Worm (Caenorhabditis elegans) whole organism, early embryonic: ENCODE results near the gene F11A5.16.

Experiments used
- B0310.2 ChIP-seq: sonication (generic microtip); optimal IDR thresholded peaks from 2 replicates; lab custom pipeline; 2016; ENCODE audit warnings: mild to moderate bottlenecking, missing genetic modification characterization, missing compliant biosample characterization
- F13C5.2 ChIP-seq: sonication (generic microtip); optimal IDR thresholded peaks from 2 replicates; lab custom pipeline; 2017; ENCODE audit warnings: mild to moderate bottlenecking, missing genetic modification characterization, inconsistent platforms, missing compliant biosample characterization
- aly-1 ChIP-seq: sonication (generic microtip); optimal IDR thresholded peaks from 2 replicates; lab custom pipeline; 2016; ENCODE audit warnings: missing genetic modification characterization, missing compliant biosample characterization
- ama-1 ChIP-seq: fragments of 150-350 bp; optimal IDR thresholded peaks from 2 replicates; lab custom pipeline; 2014
- ceh-13 ChIP-seq: fragments of 200-800 bp; sonication (Bioruptor generic); optimal IDR thresholded peaks from 2 replicates; lab custom pipeline; 2018; ENCODE audit warnings: mild to moderate bottlenecking, missing genetic modification characterization, missing compliant biosample characterization
- ceh-36 ChIP-seq: sonication (generic microtip); optimal IDR thresholded peaks from 2 replicates; lab custom pipeline; 2016; ENCODE audit warnings: missing genetic modification characterization, inconsistent platforms, missing compliant biosample characterization
- ets-7 ChIP-seq: sonication (generic microtip); optimal IDR thresholded peaks from 2 replicates; lab custom pipeline; 2016; ENCODE audit warnings: missing genotype, missing genetic modification characterization, missing compliant biosample characterization
- flt-1 ChIP-seq: fragments of 200-800 bp; sonication (Bioruptor generic); IDR thresholded peaks from 2 replicates; pipeline ENCODE4 v1.3.6; 2022; ENCODE audit warnings: missing genetic modification characterization, missing compliant biosample characterization
- hmbx-1 ChIP-seq: sonication (generic microtip); optimal IDR thresholded peaks from 2 replicates; lab custom pipeline; 2016; ENCODE audit warnings: mild to moderate bottlenecking, missing genetic modification characterization, missing compliant biosample characterization
- hmg-4 ChIP-seq: fragments of 200-800 bp; sonication (Bioruptor generic); optimal IDR thresholded peaks from 2 replicates; lab custom pipeline; 2018; ENCODE audit warnings: mild to moderate bottlenecking, missing genetic modification characterization, missing compliant biosample characterization
- hnd-1 ChIP-seq: sonication (generic microtip); optimal IDR thresholded peaks from 2 replicates; lab custom pipeline; 2016; ENCODE audit warnings: missing genetic modification characterization, missing compliant biosample characterization
- pes-1 ChIP-seq: fragments of 200-800 bp; sonication (Bioruptor generic); IDR thresholded peaks from 2 replicates; pipeline ENCODE4 v1.3.6; 2022; ENCODE audit warnings: missing genetic modification reagents, missing genetic modification characterization, missing compliant biosample characterization
- scrt-1 ChIP-seq: fragments of 200-800 bp; sonication (Bioruptor generic); IDR thresholded peaks from 2 replicates; pipeline ENCODE4 v1.3.6; 2022; ENCODE audit warnings: missing genetic modification characterization, missing compliant biosample characterization
- sea-1 ChIP-seq: fragments of 200-800 bp; sonication (Bioruptor generic); conservative IDR thresholded peaks from 2 replicates; pipeline ENCODE4 v1.3.6; 2022; ENCODE audit warnings: missing genetic modification characterization, missing compliant biosample characterization
- tbx-11 ChIP-seq: fragments of 200-800 bp; sonication (Bioruptor generic); IDR thresholded peaks from 2 replicates; pipeline ENCODE4 v1.3.6; 2022; ENCODE audit warnings: missing genetic modification characterization, missing compliant biosample characterization
- tbx-37 ChIP-seq: fragments of 200-800 bp; sonication (Bioruptor generic); conservative IDR thresholded peaks from 2 replicates; pipeline ENCODE4 v1.3.6; 2022; ENCODE audit warnings: missing genetic modification reagents, missing genetic modification characterization, missing compliant biosample characterization
- tra-4 ChIP-seq: sonication (generic microtip); optimal IDR thresholded peaks from 2 replicates; lab custom pipeline; 2017; ENCODE audit warnings: missing genetic modification characterization, missing compliant biosample characterization

Gene F11A5.16

DNA sequence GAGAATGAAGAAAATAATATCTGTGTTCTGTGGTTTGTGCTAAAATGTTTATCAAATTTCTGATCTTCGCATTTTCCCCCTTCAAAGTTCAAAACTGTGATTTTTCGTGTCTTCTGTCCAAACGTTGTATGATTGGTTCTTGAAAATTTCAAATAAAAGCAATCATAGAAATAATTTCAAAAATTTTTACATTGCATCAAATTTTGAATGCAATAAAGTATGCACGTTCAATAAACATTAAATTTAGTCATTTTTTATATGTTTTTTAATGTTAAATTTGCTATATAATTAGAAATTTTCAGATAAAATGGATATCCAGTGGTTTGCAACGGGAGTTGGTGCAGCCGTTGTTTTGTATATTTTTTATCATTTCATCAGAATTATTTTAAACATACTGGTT lies 13.3 kb downstream of the F11A5.16 start, which contains the start of gene stdh-2:
stdh-2 (plus strand) TSS at position 301 of the 400 bp plus-strand sequence.
- TF ChIP-seq hnd-1 (tag; lab: Kevin White, UChicago) (no peak), ama-1 (lab: Kevin White, UChicago) (no peak)

DNA sequence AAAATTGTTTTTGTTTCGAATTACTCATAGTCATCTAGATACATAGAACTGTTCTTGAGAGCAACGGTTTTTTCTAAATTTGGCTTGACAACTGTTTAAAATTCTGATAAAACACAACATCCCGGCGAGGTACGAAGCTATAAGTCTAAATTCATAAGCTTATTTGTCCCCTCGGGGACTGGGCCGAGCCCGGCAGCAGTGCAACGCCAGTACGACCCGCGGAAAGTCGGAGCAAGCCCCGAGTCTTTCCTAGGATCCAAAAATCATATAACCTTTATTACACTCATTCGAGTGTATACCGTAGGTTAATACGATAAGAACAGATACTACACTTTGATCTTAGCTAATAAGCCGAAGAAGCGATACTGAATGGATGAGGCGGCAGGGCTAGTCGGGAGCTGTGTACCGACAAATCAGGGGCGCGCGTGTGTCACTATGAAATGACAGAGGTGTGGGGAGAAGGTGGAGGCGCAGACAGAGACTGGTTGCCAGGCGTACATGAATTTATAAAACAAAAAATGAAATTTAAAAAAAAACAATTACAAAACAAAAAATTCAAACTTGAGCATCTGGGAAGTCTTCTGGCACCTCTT lies 14.9 kb downstream of the F11A5.16 start:
- TF ChIP-seq aly-1 (tag; lab: Kevin White, UChicago) (no peak), sea-1 (GFP tag; lab: Robert Waterston, UW) (no peak), hmbx-1 (tag; lab: Kevin White, UChicago) (no peak), F13C5.2 (tag; lab: Kevin White, UChicago) (no peak), ama-1 (lab: Kevin White, UChicago) (no peak), ceh-36 (tag; lab: Kevin White, UChicago) (no peak), hnd-1 (tag; lab: Kevin White, UChicago) (no peak), tbx-11 (GFP tag; lab: Robert Waterston, UW) (no peak)

- TF ChIP-seq ama-1 (lab: Kevin White, UChicago) (no peak), tbx-11 (GFP tag; lab: Robert Waterston, UW) (no peak), F13C5.2 (tag; lab: Kevin White, UChicago) (no peak), hmg-4 (GFP tag; lab: Kevin White, UChicago) (no peak), hmbx-1 (tag; lab: Kevin White, UChicago) (no peak), B0310.2 (tag; lab: Kevin White, UChicago) (no peak), scrt-1 (no peak), ceh-13 (GFP tag; lab: Kevin White, UChicago) (no peak), flt-1 (GFP tag; lab: Robert Waterston, UW) (no peak), aly-1 (tag; lab: Kevin White, UChicago) (no peak), tra-4 (no peak), ets-7 (no peak), hnd-1 (tag; lab: Kevin White, UChicago) (no peak), tbx-37 (GFP tag; lab: Robert Waterston, UW) (no peak)
Measured at ce11 chrV:16226581-16226980, 15.8 kb downstream of the F11A5.16 start, which contains the start of gene F11A5.13. TSS of gene F11A5.13 (minus strand) at chrV:16226681.

DNA sequence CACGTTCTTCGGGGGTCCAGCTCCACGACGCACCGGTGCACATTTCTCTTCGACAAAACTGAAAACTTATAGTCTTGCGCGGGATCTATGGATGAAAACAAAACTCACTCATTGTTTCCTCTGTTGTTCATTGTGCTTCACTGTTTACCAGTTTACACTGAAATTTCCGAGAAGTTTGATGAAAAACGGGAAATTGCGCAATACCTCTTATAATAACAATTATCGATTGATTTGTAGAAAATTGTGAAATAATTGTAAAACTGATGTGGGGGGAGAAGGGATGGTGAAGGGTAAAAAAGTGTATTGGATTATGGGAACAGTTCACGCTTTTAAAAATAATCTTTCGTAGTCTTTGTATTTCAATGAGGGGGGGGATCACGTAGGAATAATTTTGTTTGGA lies 18.7 kb downstream of the F11A5.16 start:
- TF ChIP-seq ama-1 (lab: Kevin White, UChicago) (no peak), scrt-1 (no peak), hnd-1 (tag; lab: Kevin White, UChicago) (no peak), aly-1 (tag; lab: Kevin White, UChicago) (no peak), tbx-11 (GFP tag; lab: Robert Waterston, UW) (no peak), ceh-36 (tag; lab: Kevin White, UChicago) (no peak), ceh-13 (GFP tag; lab: Kevin White, UChicago) (no peak), F13C5.2 (tag; lab: Kevin White, UChicago) (no peak), pes-1 (GFP tag; lab: Robert Waterston, UW) (no peak), tbx-37 (GFP tag; lab: Robert Waterston, UW) (no peak)

- TF ChIP-seq hmbx-1 (tag; lab: Kevin White, UChicago) (no peak), ceh-13 (GFP tag; lab: Kevin White, UChicago) (no peak), hnd-1 (tag; lab: Kevin White, UChicago) (no peak), ceh-36 (tag; lab: Kevin White, UChicago) (no peak), scrt-1 (no peak), flt-1 (GFP tag; lab: Robert Waterston, UW) (no peak), tbx-37 (GFP tag; lab: Robert Waterston, UW) (no peak), F13C5.2 (tag; lab: Kevin White, UChicago) (no peak), ama-1 (lab: Kevin White, UChicago) (no peak), B0310.2 (tag; lab: Kevin White, UChicago) (no peak), sea-1 (GFP tag; lab: Robert Waterston, UW) (no peak), pes-1 (GFP tag; lab: Robert Waterston, UW) (no peak), aly-1 (tag; lab: Kevin White, UChicago) (no peak)
Measured at ce11 chrV:16229896-16230295, 19.1 kb downstream of the F11A5.16 start, which contains the start of the genes F21H7.2 and F21H7.12. TSS of gene F21H7.2 (minus strand) at chrV:16229996. TSS of gene F21H7.12 (plus strand) at chrV:16230165.

DNA sequence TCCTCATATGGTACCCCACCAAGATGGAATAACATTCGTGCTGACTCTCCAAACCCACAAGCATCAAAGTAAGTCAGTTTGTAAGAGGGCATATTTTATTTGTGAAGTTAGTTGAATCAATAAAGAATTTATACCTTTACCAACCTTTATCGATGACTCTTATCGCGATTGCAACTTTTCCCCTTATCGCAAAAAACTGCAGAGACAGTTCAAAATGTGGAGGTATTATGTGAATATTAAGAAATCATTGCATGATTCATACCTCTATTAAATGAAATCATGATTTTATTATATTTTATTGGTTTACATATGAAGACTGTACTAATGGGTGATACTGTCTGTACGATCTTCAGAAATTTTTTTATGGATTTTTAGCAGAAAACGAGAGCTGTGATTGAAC lies 21.4 kb downstream of the F11A5.16 start, which contains the start of gene gst-22:
gst-22 (minus strand) TSS at position 103 of the 400 bp plus-strand sequence.
- TF ChIP-seq B0310.2 (tag; lab: Kevin White, UChicago) (no peak), tbx-11 (GFP tag; lab: Robert Waterston, UW) (no peak), ama-1 (lab: Kevin White, UChicago) (no peak), flt-1 (GFP tag; lab: Robert Waterston, UW) (no peak), pes-1 (GFP tag; lab: Robert Waterston, UW) (no peak), aly-1 (tag; lab: Kevin White, UChicago) (no peak), ceh-13 (GFP tag; lab: Kevin White, UChicago) (no peak), ceh-36 (tag; lab: Kevin White, UChicago) (no peak), sea-1 (GFP tag; lab: Robert Waterston, UW) (no peak), hmbx-1 (tag; lab: Kevin White, UChicago) (no peak)

- TF ChIP-seq scrt-1 = no peak
- TF ChIP-seq hmg-4 (GFP tag; lab: Kevin White, UChicago) = no peak
- no peak for TF ChIP-seq ceh-36 (tag; lab: Kevin White, UChicago)
- TF ChIP-seq F13C5.2 (tag; lab: Kevin White, UChicago) = no peak
- no peak for TF ChIP-seq sea-1 (GFP tag; lab: Robert Waterston, UW)
- TF ChIP-seq pes-1 (GFP tag; lab: Robert Waterston, UW) = no peak
- TF ChIP-seq aly-1 (tag; lab: Kevin White, UChicago) = no peak
- TF ChIP-seq ets-7 = no peak
- TF ChIP-seq flt-1 (GFP tag; lab: Robert Waterston, UW) = no peak
Measured at ce11 chrV:16233624-16234023, 22.9 kb downstream of the F11A5.16 start, which contains the start of gene clec-233. TSS of gene clec-233 (plus strand) at chrV:16233924.
